Worm (Caenorhabditis elegans): ENCODE results near the gene col-161.

- TF ChIP-seq B0261.1 (tag; optimal IDR thresholded peaks at IDR 0.05) (no peak), hmg-1.2 (GFP tag; IDR thresholded peaks at IDR 0.05) (no peak), C06A6.2 (GFP tag; conservative IDR thresholded peaks at IDR 0.05) (no peak), lin-35 (GFP tag; optimal IDR thresholded peaks at IDR 0.05) (no peak), snpc-4 (GFP tag; optimal IDR thresholded peaks at IDR 0.05) (no peak), snpc-4 (tag; optimal IDR thresholded peaks at IDR 0.05) (no peak), unc-62 (GFP tag; optimal IDR thresholded peaks at IDR 0.05) (no peak), unc-130 (GFP tag; optimal IDR thresholded peaks at IDR 0.05) (no peak), pbrm-1 (GFP tag; IDR thresholded peaks at IDR 0.05) (no peak), dpl-1 (GFP tag; optimal IDR thresholded peaks at IDR 0.05) (no peak), him-1 (tag; optimal IDR thresholded peaks at IDR 0.05) (no peak), F22D6.2 (tag; optimal IDR thresholded peaks at IDR 0.05) (no peak), egrh-3 (GFP tag; IDR thresholded peaks at IDR 0.05) (no peak), mes-4 (tag; optimal IDR thresholded peaks at IDR 0.05) (no peak), cebp-2 (GFP tag; IDR thresholded peaks at IDR 0.05) (no peak)
These were observed 40.0 kb upstream of the col-161 start, which contains the start of gene F32H5.1 for ce11 chrV:13357652-13358281.
